Worm (Caenorhabditis elegans): ENCODE measurements around the gene B0361.9.

ce11 chrIII:7262592-7262991 is 36.8 kb downstream of the B0361.9 start:
- TF ChIP-seq ZK546.5 (tag; optimal IDR thresholded peaks at IDR 0.05) (no peak), egl-27 (tag; optimal IDR thresholded peaks at IDR 0.05) (no peak), nhr-25 (tag; optimal IDR thresholded peaks at IDR 0.05) (no peak), zag-1 (tag; optimal IDR thresholded peaks at IDR 0.05) (no peak)
